Worm (Caenorhabditis elegans): ENCODE results near the gene flp-23.

Gene flp-23

ce11 chrIII:8656055-8656454 is 5.5 kb downstream of the flp-23 start:
- no peak for TF ChIP-seq ceh-22 (tag; optimal IDR thresholded peaks at IDR 0.05)
- TF ChIP-seq hlh-13 (GFP tag; optimal IDR thresholded peaks at IDR 0.05) = no peak
- TF ChIP-seq elt-2 (tag; optimal IDR thresholded peaks at IDR 0.05) = peak; percentile 67
- TF ChIP-seq hlh-15 (tag; optimal IDR thresholded peaks at IDR 0.05) = no peak

ce11 chrIII:8656957-8657356 is 6.4 kb downstream of the flp-23 start:
- no peak for TF ChIP-seq ceh-6 (GFP tag; optimal IDR thresholded peaks at IDR 0.05)
- TF ChIP-seq ceh-18 (tag; optimal IDR thresholded peaks at IDR 0.05) = no peak
- TF ChIP-seq nhr-11 (tag; optimal IDR thresholded peaks at IDR 0.05) = no peak
- TF ChIP-seq ceh-45 (GFP tag; IDR thresholded peaks at IDR 0.05) = no peak
- no peak for TF ChIP-seq ets-4 (tag; optimal IDR thresholded peaks at IDR 0.05)
- peak; percentile 81 for TF ChIP-seq elt-2 (tag; optimal IDR thresholded peaks at IDR 0.05)
- TF ChIP-seq pros-1 (tag; optimal IDR thresholded peaks at IDR 0.05) = no peak
- no peak for TF ChIP-seq nhr-232 (tag; optimal IDR thresholded peaks at IDR 0.05)
- no peak for TF ChIP-seq ahr-1 (tag; optimal IDR thresholded peaks at IDR 0.05)

ce11 chrIII:8657676-8658366 is 7.3 kb downstream of the flp-23 start:
- TF ChIP-seq unc-42 (tag; optimal IDR thresholded peaks at IDR 0.05) (no peak), madf-2 (tag; optimal IDR thresholded peaks at IDR 0.05) (no peak), lim-6 (tag; optimal IDR thresholded peaks at IDR 0.05) (no peak), C38D4.7 (GFP tag; optimal IDR thresholded peaks at IDR 0.05) (no peak), ama-1 (optimal IDR thresholded peaks at IDR 0.05) (no peak), hlh-30 (tag; optimal IDR thresholded peaks at IDR 0.05; ENCODE audit: insufficient read depth) (no peak), sdc-2 (tag; optimal IDR thresholded peaks at IDR 0.05) (no peak), ceh-24 (tag; optimal IDR thresholded peaks at IDR 0.05) (no peak), ceh-19 (GFP tag; optimal IDR thresholded peaks at IDR 0.05) (no peak)

ce11 chrIII:8658367-8658761 is 7.8 kb downstream of the flp-23 start:
- TF ChIP-seq mec-3 (tag; optimal IDR thresholded peaks at IDR 0.05; ENCODE audit: borderline replicate concordance) = no peak
- TF ChIP-seq pha-4 (tag; optimal IDR thresholded peaks at IDR 0.05) = no peak
- no peak for TF ChIP-seq ama-1 (optimal IDR thresholded peaks at IDR 0.05)
- TF ChIP-seq ztf-16 (tag; optimal IDR thresholded peaks at IDR 0.05) = peak; percentile 10
- peak; percentile 33 for TF ChIP-seq hlh-8 (tag; optimal IDR thresholded peaks at IDR 0.05)
- no peak for TF ChIP-seq pha-2 (tag; optimal IDR thresholded peaks at IDR 0.05)
- TF ChIP-seq Y22D7AL.16 (tag; optimal IDR thresholded peaks at IDR 0.05) = no peak
- TF ChIP-seq nfya-1 (tag; optimal IDR thresholded peaks at IDR 0.05) = peak; percentile 58
- TF ChIP-seq hlh-30 (tag; optimal IDR thresholded peaks at IDR 0.05; ENCODE audit: insufficient read depth) = peak; percentile 33
- peak; percentile 80 for TF ChIP-seq pqm-1 (tag; optimal IDR thresholded peaks at IDR 0.05)
- peak; percentile 72 for TF ChIP-seq F13H6.1 (tag; optimal IDR thresholded peaks at IDR 0.05)
- no peak for TF ChIP-seq zip-5 (tag; optimal IDR thresholded peaks at IDR 0.05)
- TF ChIP-seq ceh-18 (tag; optimal IDR thresholded peaks at IDR 0.05) = peak; percentile 96
- no peak for TF ChIP-seq dmd-4 (tag; optimal IDR thresholded peaks at IDR 0.05; ENCODE audit: borderline replicate concordance)
- peak; percentile 78 for TF ChIP-seq tbx-2 (tag; optimal IDR thresholded peaks at IDR 0.05)
- peak; percentile 71 for TF ChIP-seq rnt-1 (tag; optimal IDR thresholded peaks at IDR 0.05)
- TF ChIP-seq K09A11.1 (tag; optimal IDR thresholded peaks at IDR 0.05; ENCODE audit: insufficient read depth) = peak; percentile 20
- peak; percentile 94 for TF ChIP-seq unc-55 (GFP tag; optimal IDR thresholded peaks at IDR 0.05)
- no peak for TF ChIP-seq unc-3 (GFP tag; conservative IDR thresholded peaks at IDR 0.05)
- TF ChIP-seq unc-3 (tag; optimal IDR thresholded peaks at IDR 0.05) = no peak
- TF ChIP-seq T23F11.4 (GFP tag; optimal IDR thresholded peaks at IDR 0.05) = peak; percentile 42
- TF ChIP-seq elt-2 (tag; optimal IDR thresholded peaks at IDR 0.05) = peak; percentile 69
- TF ChIP-seq dve-1 (tag; optimal IDR thresholded peaks at IDR 0.05) = peak; percentile 62
- no peak for TF ChIP-seq ttx-3 (tag; optimal IDR thresholded peaks at IDR 0.05)

All from whole organism, late embryonic.